Worm (Caenorhabditis elegans) whole organism, late embryonic: ENCODE data around the gene C16C8.21.
"Not testable (repeated sequence)": the region's sequence is repeated elsewhere in the genome, so short reads cannot be mapped to it uniquely, and the experiment has no call there.

Experiments used
- C08G9.2 ChIP-seq: sonication (generic microtip); optimal IDR thresholded peaks from 2 replicates; lab custom pipeline; 2016; ENCODE audit warnings: mild to moderate bottlenecking, missing genetic modification characterization, moderate library complexity, missing compliant biosample characterization
- F13H6.1 ChIP-seq: sonication (generic microtip); optimal IDR thresholded peaks from 2 replicates; lab custom pipeline; 2016; ENCODE audit warnings: missing genetic modification characterization, missing compliant biosample characterization
- K02D7.2 ChIP-seq: sonication (generic microtip); optimal IDR thresholded peaks from 2 replicates; lab custom pipeline; 2017; ENCODE audit warnings: mild to moderate bottlenecking, missing genetic modification characterization, missing compliant biosample characterization
- T23F11.4 ChIP-seq: fragments of 200-800 bp; sonication (Bioruptor generic); optimal IDR thresholded peaks from 2 replicates; lab custom pipeline; 2018; ENCODE audit warnings: mild to moderate bottlenecking, missing genetic modification characterization, missing compliant biosample characterization
- Y22D7AL.16 ChIP-seq: sonication (generic microtip); optimal IDR thresholded peaks from 2 replicates; lab custom pipeline; 2016; ENCODE audit warnings: missing genetic modification characterization, missing compliant biosample characterization
- ceh-18 ChIP-seq: sonication (generic microtip); optimal IDR thresholded peaks from 2 replicates; lab custom pipeline; 2016; ENCODE audit warnings: missing genetic modification characterization, missing compliant biosample characterization
- ceh-19 ChIP-seq: fragments of 200-800 bp; sonication (Bioruptor generic); optimal IDR thresholded peaks from 2 replicates; lab custom pipeline; 2018; ENCODE audit warnings: mild to moderate bottlenecking, missing genetic modification characterization, missing compliant biosample characterization
- ceh-22 ChIP-seq: sonication (generic microtip); optimal IDR thresholded peaks from 2 replicates; lab custom pipeline; 2017; ENCODE audit warnings: missing biosample characterization, missing genetic modification characterization
- ceh-30 ChIP-seq: fragments of 150-350 bp; optimal IDR thresholded peaks from 2 replicates; lab custom pipeline; 2014; ENCODE audit warnings: missing biosample characterization, missing genetic modification characterization
- ceh-31 ChIP-seq: sonication (generic microtip); optimal IDR thresholded peaks from 2 replicates; lab custom pipeline; 2016; ENCODE audit warnings: missing genetic modification characterization, missing compliant biosample characterization
- ceh-34 ChIP-seq: sonication (generic microtip); optimal IDR thresholded peaks from 2 replicates; lab custom pipeline; 2016; ENCODE audit warnings: mild to moderate bottlenecking, missing genetic modification characterization, missing compliant biosample characterization
- ceh-48 ChIP-seq: sonication (generic microtip); optimal IDR thresholded peaks from 2 replicates; lab custom pipeline; 2016; ENCODE audit warnings: missing genetic modification characterization, inconsistent platforms, missing compliant biosample characterization
- ceh-6 ChIP-seq: fragments of 200-800 bp; sonication (Bioruptor generic); optimal IDR thresholded peaks from 2 replicates; lab custom pipeline; 2018; ENCODE audit warnings: mild to moderate bottlenecking, missing genetic modification characterization, missing compliant biosample characterization
- ceh-9 ChIP-seq: sonication (generic microtip); optimal IDR thresholded peaks from 2 replicates; lab custom pipeline; 2016; ENCODE audit warnings: mild to moderate bottlenecking, missing genetic modification characterization, inconsistent platforms, missing compliant biosample characterization
- che-1 ChIP-seq: sonication (generic microtip); optimal IDR thresholded peaks from 2 replicates; lab custom pipeline; 2016; ENCODE audit warnings: mild to moderate bottlenecking, missing genetic modification characterization, missing compliant biosample characterization
- elt-2 ChIP-seq: sonication (generic microtip); optimal IDR thresholded peaks from 2 replicates; lab custom pipeline; 2016; ENCODE audit warnings: missing genetic modification reagents, missing genetic modification characterization, missing compliant biosample characterization
- ets-4 ChIP-seq: sonication (generic microtip); optimal IDR thresholded peaks from 2 replicates; lab custom pipeline; 2016; ENCODE audit warnings: missing genetic modification characterization, missing compliant biosample characterization
- fkh-10 ChIP-seq: fragments of 150-350 bp; optimal IDR thresholded peaks from 2 replicates; lab custom pipeline; 2014; ENCODE audit warnings: missing biosample characterization, missing genetic modification reagents, missing genetic modification characterization
- fkh-6 ChIP-seq: sonication (generic microtip); optimal IDR thresholded peaks from 2 replicates; lab custom pipeline; 2016; ENCODE audit warnings: missing genetic modification characterization, missing compliant biosample characterization
- gmeb-2 ChIP-seq: sonication (generic microtip); optimal IDR thresholded peaks from 2 replicates; lab custom pipeline; 2016; ENCODE audit warnings: missing genetic modification characterization, inconsistent platforms, missing compliant biosample characterization
- hlh-15 ChIP-seq: sonication (generic microtip); optimal IDR thresholded peaks from 2 replicates; lab custom pipeline; 2016; ENCODE audit warnings: missing genetic modification characterization, missing compliant biosample characterization
- hlh-30 ChIP-seq: sonication (generic microtip); optimal IDR thresholded peaks from 2 replicates; lab custom pipeline; 2017; ENCODE audit warnings: antibody characterized with exemption, missing genetic modification characterization, missing compliant biosample characterization; ENCODE audit not compliant: insufficient read depth
- lim-6 ChIP-seq: sonication (generic microtip); optimal IDR thresholded peaks from 2 replicates; lab custom pipeline; 2016; ENCODE audit warnings: missing genetic modification characterization, missing compliant biosample characterization
- mec-3 ChIP-seq: sonication (generic microtip); optimal IDR thresholded peaks from 2 replicates; lab custom pipeline; 2016; ENCODE audit warnings: borderline replicate concordance, missing genetic modification characterization, missing compliant biosample characterization
- nhr-11 ChIP-seq: fragments of 150-350 bp; optimal IDR thresholded peaks from 2 replicates; lab custom pipeline; 2014; ENCODE audit warnings: missing biosample characterization, missing genetic modification characterization
- npax-4 ChIP-seq: sonication (generic microtip); optimal IDR thresholded peaks from 2 replicates; lab custom pipeline; 2016; ENCODE audit warnings: missing genetic modification characterization, missing compliant biosample characterization
- odd-2 ChIP-seq: sonication (generic microtip); optimal IDR thresholded peaks from 2 replicates; lab custom pipeline; 2017; ENCODE audit warnings: antibody characterized with exemption, mild to moderate bottlenecking, missing genetic modification characterization, missing compliant biosample characterization
- pag-3 ChIP-seq: sonication (generic microtip); optimal IDR thresholded peaks from 2 replicates; lab custom pipeline; 2016; ENCODE audit warnings: missing compliant biosample characterization, missing genetic modification characterization, borderline replicate concordance
- pha-2 ChIP-seq: sonication (generic microtip); optimal IDR thresholded peaks from 2 replicates; lab custom pipeline; 2017; ENCODE audit warnings: mild to moderate bottlenecking, missing genetic modification characterization, missing compliant biosample characterization
- pha-4 ChIP-seq: fragments of 150-350 bp; optimal IDR thresholded peaks from 2 replicates; lab custom pipeline; 2018; ENCODE audit warnings: missing biosample characterization, missing genetic modification reagents, missing genetic modification characterization
- ref-2 ChIP-seq: sonication (generic microtip); optimal IDR thresholded peaks from 2 replicates; lab custom pipeline; 2016; ENCODE audit warnings: missing genetic modification characterization, missing compliant biosample characterization
- sox-4 ChIP-seq: sonication (generic microtip); optimal IDR thresholded peaks from 2 replicates; lab custom pipeline; 2017; ENCODE audit warnings: mild to moderate bottlenecking, missing genetic modification characterization, inconsistent platforms, missing compliant biosample characterization
- syd-9 ChIP-seq: sonication (generic microtip); optimal IDR thresholded peaks from 2 replicates; lab custom pipeline; 2016; ENCODE audit warnings: mild to moderate bottlenecking, missing genetic modification characterization, moderate library complexity, missing compliant biosample characterization
- tbx-2 ChIP-seq: sonication (generic microtip); optimal IDR thresholded peaks from 2 replicates; lab custom pipeline; 2016; ENCODE audit warnings: missing genetic modification characterization, missing compliant biosample characterization
- unc-3 ChIP-seq, 2 experiments: fragments of 200-800 bp in 1 of 2; sonication (Bioruptor generic) in 1 of 2; sonication (generic microtip) in 1 of 2; conservative IDR thresholded peaks in 1 of 2; optimal IDR thresholded peaks in 1 of 2; 2 replicates each; pipeline versions ENCODE4 v1.3.6 to Lab custom; 2016 to 2022; ENCODE audit warnings: missing compliant biosample characterization in 2 of 2, missing genetic modification characterization in 2 of 2, missing genetic modification reagents in 1 of 2
- unc-42 ChIP-seq: sonication (generic microtip); optimal IDR thresholded peaks from 2 replicates; lab custom pipeline; 2016; ENCODE audit warnings: missing genotype, missing genetic modification characterization, missing compliant biosample characterization
- unc-55 ChIP-seq: sonication (generic microtip); optimal IDR thresholded peaks from 2 replicates; lab custom pipeline; 2017; ENCODE audit warnings: missing biosample characterization, missing genetic modification reagents, missing genetic modification characterization
- unc-86 ChIP-seq: sonication (generic microtip); optimal IDR thresholded peaks from 2 replicates; lab custom pipeline; 2016; ENCODE audit warnings: missing genetic modification characterization, missing compliant biosample characterization
- ztf-16 ChIP-seq: sonication (generic microtip); optimal IDR thresholded peaks from 2 replicates; lab custom pipeline; 2017; ENCODE audit warnings: missing genetic modification characterization, missing compliant biosample characterization

The C16C8.21 gene

DNA sequence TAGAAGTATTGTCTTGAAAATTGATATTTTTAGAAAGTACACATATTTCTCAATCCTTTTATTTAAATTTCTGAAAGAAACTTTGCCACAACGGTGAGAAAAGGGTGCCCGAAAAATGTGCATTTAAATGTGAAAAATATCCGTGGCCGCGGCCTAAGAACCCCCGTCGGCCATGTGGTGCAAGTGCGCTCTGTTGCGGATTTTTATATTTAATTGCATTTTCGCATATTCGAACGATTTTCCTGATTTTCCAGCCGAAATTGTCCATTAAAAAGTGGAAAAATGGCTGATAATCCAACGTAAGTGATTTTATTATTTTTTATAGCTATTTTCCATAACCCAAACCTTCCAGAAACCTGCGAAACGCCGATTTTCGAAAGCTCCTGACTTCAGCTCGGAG, 34.2 kb downstream of the C16C8.21 start, which contains the start of gene smu-2 (continued):
- TF ChIP-seq npax-4 (tag; lab: Kevin White, UChicago) = no peak
- no peak for TF ChIP-seq Y22D7AL.16 (tag; lab: Kevin White, UChicago)
- TF ChIP-seq ztf-16 (tag; lab: Kevin White, UChicago) = no peak
- peak; percentile 96 for TF ChIP-seq ceh-31
- peak; percentile 46 for TF ChIP-seq ceh-34 (tag; lab: Kevin White, UChicago)
- TF ChIP-seq fkh-10 = no peak
- no peak for TF ChIP-seq odd-2 (tag; lab: Kevin White, UChicago)
- no peak for TF ChIP-seq pha-2 (tag; lab: Kevin White, UChicago)
- TF ChIP-seq nhr-11 (tag; lab: Kevin White, UChicago) = no peak
- TF ChIP-seq ets-4 = peak; percentile 86
- TF ChIP-seq elt-2 (tag; lab: Kevin White, UChicago) = peak; percentile 72
- TF ChIP-seq unc-55 (GFP tag; lab: Kevin White, UChicago) = no peak
- peak; percentile 34 for TF ChIP-seq hlh-15 (tag; lab: Kevin White, UChicago)
- TF ChIP-seq ref-2 (tag; lab: Kevin White, UChicago) = peak; percentile 59
- no peak for TF ChIP-seq T23F11.4
- peak; percentile 48 for TF ChIP-seq ceh-18 (tag; lab: Kevin White, UChicago)
- TF ChIP-seq ceh-9 (tag; lab: Kevin White, UChicago) = no peak
- TF ChIP-seq syd-9 = no peak
- peak; percentile 47 for TF ChIP-seq unc-86 (tag; lab: Kevin White, UChicago)
- TF ChIP-seq tbx-2 = peak; percentile 81
- no peak for TF ChIP-seq ceh-19 (GFP tag; lab: Kevin White, UChicago)
- peak; percentile 92 for TF ChIP-seq lim-6 (tag; lab: Kevin White, UChicago)
- TF ChIP-seq fkh-6 (tag; lab: Kevin White, UChicago) = peak; percentile 12
- TF ChIP-seq K02D7.2 = no peak
- peak; percentile 7 for TF ChIP-seq ceh-48 (tag; lab: Kevin White, UChicago)
- TF ChIP-seq unc-3 (GFP tag; conservative IDR thresholded peaks at IDR 0.05; lab: Robert Waterston, UW) = 0 out of 2 replicates have a peak, but pooled peaks have one; percentile 9
- no peak for TF ChIP-seq unc-3 (tag; optimal IDR thresholded peaks at IDR 0.05; lab: Kevin White, UChicago)
- no peak for TF ChIP-seq ceh-22
- peak; percentile 91 for TF ChIP-seq C08G9.2 (tag; lab: Kevin White, UChicago)
- TF ChIP-seq ceh-30 (tag; lab: Kevin White, UChicago) = no peak
- no peak for TF ChIP-seq sox-4 (tag; lab: Kevin White, UChicago)
- TF ChIP-seq unc-42 (tag; lab: Kevin White, UChicago) = peak; percentile 98
- TF ChIP-seq mec-3 = peak; percentile 73
- TF ChIP-seq che-1 (tag; lab: Kevin White, UChicago) = no peak
- TF ChIP-seq hlh-30 (tag; lab: Kevin White, UChicago) = no peak
- TF ChIP-seq pha-4 (tag; lab: Kevin White, UChicago) = no peak
- no peak for TF ChIP-seq pag-3 (tag; lab: Kevin White, UChicago)
- TF ChIP-seq ceh-6 (GFP tag; lab: Kevin White, UChicago) = no peak
- TF ChIP-seq gmeb-2 (tag; lab: Kevin White, UChicago) = no peak
- TF ChIP-seq, all 69 proteins: peak for 28

DNA sequence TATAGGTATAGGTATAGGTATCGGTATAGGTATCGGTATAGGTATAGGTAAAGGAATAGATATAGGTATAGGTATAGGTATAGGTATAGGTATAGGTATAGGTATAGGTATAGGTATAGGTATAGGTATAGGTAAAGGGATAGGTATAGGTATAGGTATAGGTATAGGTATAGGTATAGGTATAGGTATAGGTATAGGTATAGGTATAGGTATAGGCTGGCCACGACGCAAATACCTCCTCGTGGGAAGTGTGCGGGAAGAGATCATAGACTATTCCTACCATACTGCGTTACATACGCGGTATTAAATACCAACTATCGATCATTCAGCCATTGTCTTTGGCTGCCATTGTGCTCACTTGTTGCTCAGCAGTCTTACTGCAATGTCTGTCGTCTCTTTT, 42.8 kb downstream of the C16C8.21 start, which contains the start of gene fbxb-112:
Gene fbxb-112 (plus strand): TSS at position 301 of the 400 bp plus-strand sequence.
- TF ChIP-seq mec-3; nhr-11 (tag; lab: Kevin White, UChicago); F13H6.1 (tag; lab: Kevin White, UChicago): not testable (repeated sequence)
